Fruit fly (Drosophila melanogaster) whole organism, prepupa: ENCODE measurements around the gene awd.

Source experiments
- Blimp-1 ChIP-seq: fragments of 200-800 bp; sonication (Bioruptor generic); optimal IDR thresholded peaks from 3 replicates; lab custom pipeline; 2017; ENCODE audit warnings: missing biosample characterization, missing genetic modification characterization, mild to moderate bottlenecking, moderate library complexity, missing genetic modification reagents
- CG10631 ChIP-seq: fragments of 200-800 bp; sonication (Bioruptor generic); optimal IDR thresholded peaks from 2 replicates; lab custom pipeline; 2016; ENCODE audit warnings: missing biosample characterization, missing genetic modification characterization
- CG10669 ChIP-seq: fragments of 200-800 bp; sonication (Bioruptor generic); optimal IDR thresholded peaks from 3 replicates; lab custom pipeline; 2018; ENCODE audit warnings: missing biosample characterization, mild to moderate bottlenecking, missing genetic modification characterization, moderate library complexity
- CG11294 ChIP-seq: fragments of 200-800 bp; sonication (Bioruptor generic); IDR thresholded peaks from 2 replicates; pipeline ENCODE4 v1.3.6; 2022; ENCODE audit warnings: missing biosample characterization, missing genetic modification characterization
- CG11762 ChIP-seq: fragments of 200-800 bp; sonication (Bioruptor generic); optimal IDR thresholded peaks from 3 replicates; lab custom pipeline; 2016; ENCODE audit warnings: missing biosample characterization, missing genetic modification characterization; ENCODE audit not compliant: insufficient read depth
- CG11902 ChIP-seq: fragments of 200-800 bp; sonication (Bioruptor generic); optimal IDR thresholded peaks from 3 replicates; lab custom pipeline; 2016; ENCODE audit warnings: missing biosample characterization, missing genetic modification characterization
- CG15336 ChIP-seq: fragments of 200-800 bp; sonication (Bioruptor generic); IDR thresholded peaks from 2 replicates; pipeline ENCODE4 v1.3.6; 2022; ENCODE audit warnings: missing biosample characterization, missing genetic modification characterization
- CG1621 ChIP-seq: fragments of 200-800 bp; sonication (Bioruptor generic); optimal IDR thresholded peaks from 3 replicates; lab custom pipeline; 2018; ENCODE audit warnings: missing biosample characterization, mild to moderate bottlenecking, missing genetic modification characterization
- CG16779 ChIP-seq: fragments of 200-800 bp; sonication (Bioruptor generic); optimal IDR thresholded peaks from 3 replicates; lab custom pipeline; 2017; ENCODE audit warnings: missing biosample characterization, mild to moderate bottlenecking, missing genetic modification characterization
- CG31627 ChIP-seq: fragments of 200-800 bp; sonication (Bioruptor generic); optimal IDR thresholded peaks from 3 replicates; lab custom pipeline; 2016; ENCODE audit warnings: missing biosample characterization, missing genetic modification characterization
- CG32006 ChIP-seq: fragments of 200-800 bp; sonication (Bioruptor generic); optimal IDR thresholded peaks from 3 replicates; lab custom pipeline; 2017; ENCODE audit warnings: missing biosample characterization, mild to moderate bottlenecking, missing genetic modification characterization
- CG3919 ChIP-seq: fragments of 200-800 bp; sonication (Bioruptor generic); optimal IDR thresholded peaks from 3 replicates; lab custom pipeline; 2016; ENCODE audit warnings: missing biosample characterization, missing genetic modification characterization
- CG4318 ChIP-seq: fragments of 200-800 bp; sonication (Bioruptor generic); optimal IDR thresholded peaks from 3 replicates; lab custom pipeline; 2017; ENCODE audit warnings: missing biosample characterization, mild to moderate bottlenecking, missing genetic modification characterization
- CG6276 ChIP-seq: fragments of 200-800 bp; sonication (Bioruptor generic); optimal IDR thresholded peaks from 2 replicates; lab custom pipeline; 2017; ENCODE audit warnings: missing biosample characterization, mild to moderate bottlenecking, missing genetic modification characterization
- CG6792 ChIP-seq: fragments of 200-800 bp; sonication (Bioruptor generic); optimal IDR thresholded peaks from 3 replicates; lab custom pipeline; 2016; ENCODE audit warnings: missing biosample characterization, missing genetic modification characterization
- CG6808 ChIP-seq: fragments of 200-800 bp; sonication (Bioruptor generic); optimal IDR thresholded peaks from 3 replicates; lab custom pipeline; 2017; ENCODE audit warnings: missing biosample characterization, missing genetic modification characterization, mild to moderate bottlenecking, moderate library complexity, missing genetic modification reagents
- CG6854 ChIP-seq: fragments of 200-800 bp; sonication (Bioruptor generic); optimal IDR thresholded peaks from 2 replicates; lab custom pipeline; 2017; ENCODE audit warnings: missing biosample characterization, mild to moderate bottlenecking, missing genetic modification characterization
- CG7368 ChIP-seq: fragments of 200-800 bp; sonication (Bioruptor generic); optimal IDR thresholded peaks from 3 replicates; lab custom pipeline; 2016; ENCODE audit warnings: missing biosample characterization, missing genetic modification characterization
- CG8319 ChIP-seq: fragments of 200-800 bp; sonication (Bioruptor generic); optimal IDR thresholded peaks from 3 replicates; lab custom pipeline; 2016; ENCODE audit warnings: missing biosample characterization, missing genetic modification characterization
- CG8632 ChIP-seq: fragments of 200-800 bp; sonication (Bioruptor generic); optimal IDR thresholded peaks from 3 replicates; lab custom pipeline; 2016; ENCODE audit warnings: missing biosample characterization, missing genetic modification characterization
- CG9139 ChIP-seq: fragments of 200-800 bp; sonication (Bioruptor generic); optimal IDR thresholded peaks from 3 replicates; lab custom pipeline; 2017; ENCODE audit warnings: missing biosample characterization, mild to moderate bottlenecking, missing genetic modification characterization
- Eip78C ChIP-seq: fragments of 200-800 bp; sonication (Bioruptor generic); peaks from one replicate; lab custom pipeline; 2016; ENCODE audit warnings: missing biosample characterization, missing genetic modification characterization
- Ets21C ChIP-seq: fragments of 200-800 bp; sonication (Bioruptor generic); optimal IDR thresholded peaks from 3 replicates; lab custom pipeline; 2016; ENCODE audit warnings: missing biosample characterization, missing genetic modification characterization
- Ets96B ChIP-seq: fragments of 200-800 bp; optimal IDR thresholded peaks from 2 replicates; lab custom pipeline; 2019; ENCODE audit warnings: missing biosample characterization, mild to moderate bottlenecking, missing genetic modification characterization, moderate library complexity
- Gug ChIP-seq: fragments of 200-800 bp; sonication (Bioruptor generic); IDR thresholded peaks from 2 replicates; pipeline ENCODE4 v1.3.6; 2022; ENCODE audit warnings: missing biosample characterization, missing genetic modification characterization
- Hr38 ChIP-seq: sonication (Bioruptor generic); optimal IDR thresholded peaks from 2 replicates; lab custom pipeline; 2016; ENCODE audit warnings: missing biosample characterization, missing genetic modification characterization
- Hr4 ChIP-seq: fragments of 200-800 bp; sonication (Bioruptor generic); optimal IDR thresholded peaks from 3 replicates; lab custom pipeline; 2016; ENCODE audit warnings: missing biosample characterization, missing genetic modification characterization
- Met ChIP-seq: fragments of 200-800 bp; sonication (Bioruptor generic); optimal IDR thresholded peaks from 3 replicates; lab custom pipeline; 2016; ENCODE audit warnings: missing biosample characterization, missing genetic modification characterization
- OdsH ChIP-seq: fragments of 200-800 bp; sonication (Bioruptor generic); optimal IDR thresholded peaks from 3 replicates; lab custom pipeline; 2016; ENCODE audit warnings: missing biosample characterization, missing genetic modification characterization
- Sox102F ChIP-seq: fragments of 200-800 bp; sonication (Bioruptor generic); optimal IDR thresholded peaks from 2 replicates; lab custom pipeline; 2016; ENCODE audit warnings: missing biosample characterization, mild to moderate bottlenecking, missing genetic modification characterization
- achi ChIP-seq: fragments of 200-800 bp; sonication (Bioruptor generic); optimal IDR thresholded peaks from 3 replicates; lab custom pipeline; 2016; ENCODE audit warnings: missing biosample characterization, missing genetic modification characterization
- acj6 ChIP-seq: fragments of 200-800 bp; sonication (Bioruptor generic); optimal IDR thresholded peaks from 3 replicates; lab custom pipeline; 2016; ENCODE audit warnings: missing biosample characterization, missing genetic modification characterization
- cyc ChIP-seq: fragments of 200-800 bp; sonication (Bioruptor generic); optimal IDR thresholded peaks from 3 replicates; lab custom pipeline; 2016; ENCODE audit warnings: missing biosample characterization, missing genetic modification characterization
- dsx ChIP-seq: fragments of 200-800 bp; optimal IDR thresholded peaks from 3 replicates; lab custom pipeline; 2019; ENCODE audit warnings: missing biosample characterization, mild to moderate bottlenecking, missing genetic modification characterization, moderate library complexity; ENCODE audit not compliant: poor library complexity, severe bottlenecking
- eg ChIP-seq: fragments of 200-800 bp; sonication (Bioruptor generic); IDR thresholded peaks from 3 replicates; pipeline ENCODE4 v1.3.6; 2022; ENCODE audit warnings: missing biosample characterization, missing genetic modification characterization
- esn ChIP-seq: fragments of 200-800 bp; sonication (Bioruptor generic); optimal IDR thresholded peaks from 2 replicates; lab custom pipeline; 2016; ENCODE audit warnings: missing biosample characterization, mild to moderate bottlenecking, missing genetic modification characterization, moderate library complexity
- fd85E ChIP-seq: fragments of 200-800 bp; sonication (Bioruptor generic); optimal IDR thresholded peaks from 3 replicates; lab custom pipeline; 2016; ENCODE audit warnings: missing biosample characterization, missing genetic modification characterization
- fkh ChIP-seq: fragments of 200-800 bp; sonication (Bioruptor generic); optimal IDR thresholded peaks from 3 replicates; lab custom pipeline; 2017; ENCODE audit warnings: missing biosample characterization, mild to moderate bottlenecking, missing genetic modification characterization, moderate library complexity
- lz ChIP-seq: fragments of 200-800 bp; sonication (Bioruptor generic); optimal IDR thresholded peaks from 3 replicates; lab custom pipeline; 2016; ENCODE audit warnings: missing biosample characterization, missing genetic modification characterization
- net ChIP-seq: fragments of 200-800 bp; sonication (Bioruptor generic); optimal IDR thresholded peaks from 3 replicates; lab custom pipeline; 2016; ENCODE audit warnings: missing biosample characterization, missing genetic modification characterization
- pdm3 ChIP-seq: fragments of 200-800 bp; sonication (Bioruptor generic); optimal IDR thresholded peaks from 3 replicates; lab custom pipeline; 2016; ENCODE audit warnings: missing biosample characterization, missing genetic modification characterization
- spab ChIP-seq: fragments of 200-800 bp; sonication (Bioruptor generic); optimal IDR thresholded peaks from 2 replicates; lab custom pipeline; 2017; ENCODE audit warnings: missing biosample characterization, mild to moderate bottlenecking, missing genetic modification characterization, missing genetic modification reagents
- ss ChIP-seq, 2 experiments: fragments of 200-800 bp; sonication (Bioruptor generic); optimal IDR thresholded peaks; 2 replicates in 1 of 2; 3 replicates in 1 of 2; lab custom pipeline; 2017 to 2018; ENCODE audit warnings: mild to moderate bottlenecking in 2 of 2, missing biosample characterization in 2 of 2, missing genetic modification characterization in 2 of 2, moderate library complexity in 1 of 2
- svp ChIP-seq: fragments of 200-800 bp; sonication (Bioruptor generic); peaks from one replicate; lab custom pipeline; 2016; ENCODE audit warnings: missing biosample characterization, missing genetic modification characterization
- topi ChIP-seq: fragments of 200-800 bp; sonication (Bioruptor generic); optimal IDR thresholded peaks from 3 replicates; lab custom pipeline; 2016; ENCODE audit warnings: missing biosample characterization, missing genetic modification characterization
- vri ChIP-seq: fragments of 200-800 bp; sonication (Bioruptor generic); optimal IDR thresholded peaks from 3 replicates; lab custom pipeline; 2016; ENCODE audit warnings: missing biosample characterization, mild to moderate bottlenecking, missing genetic modification characterization

awd gene

DNA sequence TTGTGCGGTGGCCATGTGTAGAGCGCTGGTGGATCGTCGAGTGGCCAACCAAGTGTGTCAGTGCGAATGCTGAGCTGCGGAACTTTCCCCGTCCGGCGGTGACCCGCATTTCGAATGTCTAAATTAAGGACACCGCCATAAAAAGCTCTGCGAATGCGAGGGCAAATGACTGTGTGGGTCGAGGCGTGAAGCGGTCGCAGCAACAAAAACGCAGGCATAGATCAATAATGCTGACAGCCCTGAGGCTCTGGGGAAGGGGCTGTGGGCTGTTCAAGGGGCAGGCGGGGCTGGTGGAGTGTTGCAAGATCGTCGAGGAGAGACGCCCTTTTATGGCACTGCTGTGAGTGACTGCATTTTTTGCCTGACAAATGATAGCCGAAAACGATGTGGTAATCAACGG, 26.4 kb downstream of the awd start:
- TF ChIP-seq achi (GFP tag; lab: Kevin White, UChicago) (no peak), CG11902 (GFP tag; lab: Kevin White, UChicago) (no peak), CG6792 (no peak), acj6 (GFP tag; lab: Kevin White, UChicago) (no peak), CG8632 (GFP tag; lab: Kevin White, UChicago) (no peak), CG6854 (GFP tag; lab: Kevin White, UChicago) (no peak), eg (GFP tag; lab: Robert Waterston, UW) (no peak), CG6808 (GFP tag; lab: Kevin White, UChicago) (no peak), CG11762 (GFP tag; lab: Kevin White, UChicago) (no peak), Hr4 (GFP tag; lab: Kevin White, UChicago) (no peak), CG15336 (no peak)

DNA sequence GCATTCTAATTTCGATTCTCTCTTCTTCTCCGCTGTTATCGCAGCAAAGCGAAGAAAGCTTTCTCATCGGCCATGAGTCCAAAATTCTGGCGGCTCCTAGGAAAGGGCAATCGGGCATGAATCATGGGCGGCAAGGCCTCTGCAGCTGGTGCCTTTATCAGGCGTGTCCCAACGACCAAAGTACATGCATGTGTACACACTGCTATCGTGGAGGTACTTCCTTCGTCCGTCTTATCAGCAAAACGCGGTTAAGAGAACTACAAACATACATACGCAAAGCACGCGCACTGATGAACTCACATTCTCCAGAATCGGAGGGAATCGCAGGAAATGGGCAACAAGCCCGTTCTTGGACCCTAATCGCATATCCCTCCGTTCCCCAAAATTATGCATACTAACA, 26.9 kb downstream of the awd start:
- TF ChIP-seq Hr38 (GFP tag; lab: Kevin White, UChicago) (no peak), OdsH (GFP tag; lab: Kevin White, UChicago) (no peak), acj6 (GFP tag; lab: Kevin White, UChicago) (no peak), Ets21C (GFP tag; lab: Kevin White, UChicago) (no peak), CG9139 (GFP tag; lab: Kevin White, UChicago) (no peak), eg (GFP tag; lab: Robert Waterston, UW) (0 out of 3 replicates have a peak, but pooled peaks have one; percentile 18), CG3919 (GFP tag; lab: Kevin White, UChicago) (no peak), CG6854 (GFP tag; lab: Kevin White, UChicago) (no peak), CG8319 (GFP tag; lab: Kevin White, UChicago) (no peak), CG6276 (no peak), CG6792 (no peak), svp (GFP tag; lab: Kevin White, UChicago) (peak; percentile 65), ss (GFP tag; optimal IDR thresholded peaks at IDR 0.05; lab: Kevin White, UChicago) (peak; percentile 25 to 32), fkh (GFP tag; lab: Kevin White, UChicago) (peak; percentile 16), fd85E (no peak), topi (GFP tag; lab: Kevin White, UChicago) (no peak), Eip78C (peak; percentile 6), CG16779 (tag; lab: Kevin White, UChicago) (no peak), dsx (GFP tag; lab: Kevin White, UChicago) (no peak), CG11902 (GFP tag; lab: Kevin White, UChicago) (no peak)

DNA sequence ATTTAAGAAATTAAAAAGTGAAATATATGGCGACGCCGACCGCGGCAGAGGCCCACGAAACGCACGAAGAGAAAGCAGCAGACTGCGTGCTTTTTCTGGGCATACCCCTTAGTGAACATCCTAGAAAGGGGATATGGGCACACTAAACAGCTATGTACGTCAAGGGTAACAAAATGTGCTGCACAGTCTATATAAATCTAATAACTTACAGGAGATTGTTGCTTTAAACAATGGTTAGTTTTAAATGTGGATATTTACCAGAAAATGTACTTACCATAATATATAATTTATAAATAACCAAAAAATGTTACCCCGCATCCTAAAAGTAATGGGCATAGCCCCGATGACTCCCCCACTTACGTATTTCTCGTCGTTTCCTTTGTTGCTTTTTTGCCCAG, 27.7 kb downstream of the awd start:
- TF ChIP-seq CG16779 (tag; lab: Kevin White, UChicago) (no peak), CG31627 (GFP tag; lab: Kevin White, UChicago) (peak; percentile 28), Sox102F (GFP tag; lab: Kevin White, UChicago) (peak; percentile 54), spab (GFP tag; lab: Kevin White, UChicago) (peak; percentile 21), CG10669 (no peak), CG4318 (GFP tag; lab: Kevin White, UChicago) (peak; percentile 22), Met (GFP tag; lab: Kevin White, UChicago) (peak; percentile 45), eg (GFP tag; lab: Robert Waterston, UW) (no peak), CG32006 (GFP tag; lab: Kevin White, UChicago) (peak; percentile 45), Gug (no peak), Hr38 (GFP tag; lab: Kevin White, UChicago) (no peak), ss (GFP tag; optimal IDR thresholded peaks at IDR 0.05; lab: Kevin White, UChicago) (no peak), CG11294 (GFP tag; lab: Robert Waterston, UW) (no peak), fd85E (no peak), dsx (GFP tag; lab: Kevin White, UChicago) (no peak), CG6276 (no peak), CG3919 (GFP tag; lab: Kevin White, UChicago) (peak; percentile 31), net (GFP tag; lab: Kevin White, UChicago) (no peak), CG7368 (GFP tag; lab: Kevin White, UChicago) (no peak), CG8319 (GFP tag; lab: Kevin White, UChicago) (peak; percentile 44), CG11902 (GFP tag; lab: Kevin White, UChicago) (peak; percentile 10), CG9139 (GFP tag; lab: Kevin White, UChicago) (no peak), esn (GFP tag; lab: Kevin White, UChicago) (peak; percentile 49), Ets96B (tag; lab: Kevin White, UChicago) (peak; percentile 8), acj6 (GFP tag; lab: Kevin White, UChicago) (peak; percentile 59), pdm3 (GFP tag; lab: Kevin White, UChicago) (peak; percentile 47), CG1621 (tag; lab: Kevin White, UChicago) (no peak), Blimp-1 (GFP tag; lab: Kevin White, UChicago) (peak; percentile 40), vri (peak; percentile 3), cyc (GFP tag; lab: Kevin White, UChicago) (peak; percentile 59), CG10631 (peak; percentile 35), lz (GFP tag; lab: Kevin White, UChicago) (peak; percentile 13)
